Worm (Caenorhabditis elegans): ENCODE data around the gene T06E8.8.

DNA sequence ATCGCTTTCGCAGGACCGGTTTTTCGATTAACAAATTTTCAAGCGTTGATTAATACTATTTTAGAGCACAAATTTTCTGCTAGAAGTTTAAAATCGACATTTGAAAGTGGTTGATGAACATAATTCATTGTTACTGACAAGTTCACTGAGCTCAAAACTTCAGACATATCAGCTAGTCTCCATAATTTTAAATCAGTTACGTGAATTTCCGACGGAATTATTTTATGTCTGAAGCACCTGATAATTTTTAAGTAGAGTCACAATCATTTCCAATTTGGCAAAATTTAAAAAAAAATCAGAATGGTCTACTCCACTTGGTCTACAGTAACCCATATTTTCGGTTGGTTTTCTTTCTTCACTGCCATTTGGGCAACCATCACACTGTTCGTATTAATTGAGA, 8.3 kb downstream of the T06E8.8 start, which contains the start of gene str-118:
- TF ChIP-seq ref-1 (GFP tag; conservative IDR thresholded peaks at IDR 0.05) (no peak), cog-1 (tag; optimal IDR thresholded peaks at IDR 0.05) (no peak), klf-2 (GFP tag; conservative IDR thresholded peaks at IDR 0.05) (no peak), tab-1 (GFP tag; IDR thresholded peaks at IDR 0.05) (no peak), ztf-23 (GFP tag; IDR thresholded peaks at IDR 0.05) (no peak), flt-1 (GFP tag; IDR thresholded peaks at IDR 0.05) (no peak)

All from whole organism, midembryonic.